Fruit fly (Drosophila melanogaster) whole organism, adult: ENCODE measurements around the gene CG15201.

Source experiments
- CG1620 ChIP-seq: fragments of 200-800 bp; sonication (Bioruptor generic); optimal IDR thresholded peaks from 2 replicates; lab custom pipeline; 2016; ENCODE audit warnings: missing biosample characterization, missing genetic modification characterization
- CG33017 ChIP-seq: fragments of 200-800 bp; sonication (Bioruptor generic); optimal IDR thresholded peaks from 2 replicates; lab custom pipeline; 2018; ENCODE audit warnings: missing biosample characterization, mild to moderate bottlenecking, missing genetic modification characterization, moderate library complexity
- CG7045 ChIP-seq: fragments of 200-800 bp; sonication (Bioruptor generic); optimal IDR thresholded peaks from 2 replicates; lab custom pipeline; 2017; ENCODE audit warnings: missing biosample characterization, mild to moderate bottlenecking, missing genetic modification characterization
- CG7101 ChIP-seq: fragments of 200-800 bp; sonication (Bioruptor generic); optimal IDR thresholded peaks from 2 replicates; lab custom pipeline; 2018; ENCODE audit warnings: missing biosample characterization, mild to moderate bottlenecking, missing genetic modification characterization, moderate library complexity
- Crg-1 ChIP-seq: fragments of 200-800 bp; sonication (Bioruptor generic); optimal IDR thresholded peaks from 2 replicates; lab custom pipeline; 2016; ENCODE audit warnings: missing biosample characterization, missing genetic modification characterization
- Hr96 ChIP-seq: fragments of 200-800 bp; sonication (Bioruptor generic); optimal IDR thresholded peaks from 2 replicates; lab custom pipeline; 2016; ENCODE audit warnings: missing biosample characterization, missing genetic modification characterization
- Mnt ChIP-seq: fragments of 200-800 bp; sonication (Bioruptor generic); optimal IDR thresholded peaks from 2 replicates; lab custom pipeline; 2016; ENCODE audit warnings: missing biosample characterization, mild to moderate bottlenecking, missing genetic modification characterization
- cic ChIP-seq: fragments of 200-800 bp; sonication (Bioruptor generic); optimal IDR thresholded peaks from 2 replicates; lab custom pipeline; 2017; ENCODE audit warnings: missing biosample characterization, mild to moderate bottlenecking, missing genetic modification characterization, moderate library complexity
- cnc ChIP-seq, 2 experiments: fragments of >200 bp; optimal IDR thresholded peaks; 2 replicates each; lab custom pipeline; 2017
- ovo ChIP-seq: fragments of 200-800 bp; sonication (Bioruptor generic); optimal IDR thresholded peaks from 2 replicates; lab custom pipeline; 2016; ENCODE audit warnings: missing biosample characterization, missing genetic modification characterization
- pad ChIP-seq: fragments of 200-800 bp; sonication (Bioruptor generic); optimal IDR thresholded peaks from 3 replicates; lab custom pipeline; 2017; ENCODE audit warnings: missing biosample characterization, missing genetic modification characterization, mild to moderate bottlenecking, moderate library complexity, missing genetic modification reagents
- tj ChIP-seq: fragments of 200-800 bp; sonication (Bioruptor generic); optimal IDR thresholded peaks from 3 replicates; lab custom pipeline; 2017; ENCODE audit warnings: missing biosample characterization, mild to moderate bottlenecking, missing genetic modification characterization, moderate library complexity

DNA sequence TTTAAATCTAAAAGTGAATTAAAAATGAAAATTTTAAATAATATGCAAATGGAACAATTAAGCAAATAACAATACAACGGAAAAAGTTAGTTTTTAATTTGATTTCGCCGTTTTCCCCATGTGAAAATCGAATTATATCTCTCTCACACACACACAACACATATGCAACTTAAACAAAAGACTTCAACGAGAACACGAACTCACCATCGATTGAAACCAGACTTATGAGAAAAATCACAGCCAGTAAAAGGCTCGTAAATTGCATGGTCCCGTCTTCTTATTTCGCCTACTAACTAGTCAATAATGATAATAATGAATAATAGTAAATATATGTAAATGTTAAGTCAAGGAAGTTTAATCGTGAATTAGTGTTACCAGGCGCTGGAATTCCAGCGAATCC, 9.5 kb downstream of the CG15201 start:
- TF ChIP-seq tj (GFP tag; lab: Kevin White, UChicago) (no peak), cic (GFP tag; lab: Kevin White, UChicago) (no peak), CG7045 (GFP tag; lab: Kevin White, UChicago) (no peak), Mnt (GFP tag; lab: Kevin White, UChicago) (no peak), Hr96 (GFP tag; lab: Kevin White, UChicago) (no peak), pad (GFP tag; lab: Kevin White, UChicago) (no peak), CG33017 (tag; lab: Kevin White, UChicago) (no peak), CG7101 (no peak), cnc (optimal IDR thresholded peaks at IDR 0.05; lab: Kevin White, UChicago) (no peak), Crg-1 (GFP tag; lab: Kevin White, UChicago) (no peak), ovo (GFP tag; lab: Kevin White, UChicago) (no peak), CG1620 (GFP tag; lab: Kevin White, UChicago) (no peak)
